Fruit fly (Drosophila melanogaster) whole organism, embryonic: ENCODE results near the gene CG33654.

ENCODE experiments used
- Abd-B ChIP-seq: fragments of 200-800 bp; sonication (Bioruptor generic); optimal IDR thresholded peaks from 2 replicates; lab custom pipeline; 2018; ENCODE audit warnings: missing biosample characterization, mild to moderate bottlenecking, missing genetic modification characterization, moderate library complexity
- CG10147 ChIP-seq: fragments of 200-800 bp; sonication (Bioruptor generic); optimal IDR thresholded peaks from 2 replicates; lab custom pipeline; 2019; ENCODE audit warnings: missing biosample characterization, mild to moderate bottlenecking, missing genetic modification characterization, moderate library complexity
- CG10267 ChIP-seq: fragments of 200-800 bp; sonication (Bioruptor generic); optimal IDR thresholded peaks from 2 replicates; lab custom pipeline; 2018; ENCODE audit warnings: missing biosample characterization, mild to moderate bottlenecking, missing genetic modification characterization, moderate library complexity
- CG10959 ChIP-seq: fragments of 200-800 bp; sonication (Bioruptor generic); IDR thresholded peaks from 2 replicates; pipeline ENCODE4 v1.3.6; 2022; ENCODE audit warnings: missing biosample characterization, missing genetic modification characterization
- CG11247 ChIP-seq: fragments of 200-800 bp; sonication (Bioruptor generic); IDR thresholded peaks from 2 replicates; pipeline ENCODE4 v1.3.6; 2022; ENCODE audit warnings: missing biosample characterization, missing genetic modification characterization
- CG12391 ChIP-seq: fragments of 200-800 bp; sonication (Bioruptor generic); optimal IDR thresholded peaks from 3 replicates; lab custom pipeline; 2018; ENCODE audit warnings: missing biosample characterization, mild to moderate bottlenecking, missing genetic modification characterization, moderate library complexity
- CG12659 ChIP-seq: fragments of 200-800 bp; sonication (Bioruptor generic); optimal IDR thresholded peaks from 3 replicates; lab custom pipeline; 2017; ENCODE audit warnings: mild to moderate bottlenecking, missing biosample characterization, missing genetic modification reagents, missing genetic modification characterization
- CG13894 ChIP-seq: fragments of 200-800 bp; sonication (Bioruptor generic); optimal IDR thresholded peaks from 3 replicates; lab custom pipeline; 2018; ENCODE audit warnings: missing biosample characterization, mild to moderate bottlenecking, missing genetic modification characterization, moderate library complexity
- CG14965 ChIP-seq: fragments of 200-800 bp; sonication (Bioruptor generic); optimal IDR thresholded peaks from 2 replicates; lab custom pipeline; 2016; ENCODE audit warnings: missing biosample characterization, missing genetic modification characterization, borderline replicate concordance
- CG1529 ChIP-seq: fragments of 200-800 bp; sonication (Bioruptor generic); optimal IDR thresholded peaks from 3 replicates; lab custom pipeline; 2018; ENCODE audit warnings: missing biosample characterization, missing genetic modification characterization
- CG16779 ChIP-seq: fragments of 200-800 bp; sonication (Bioruptor generic); IDR thresholded peaks from 2 replicates; pipeline ENCODE4 v1.3.6; 2022; ENCODE audit warnings: missing biosample characterization, missing genetic modification characterization
- CG17359 ChIP-seq: fragments of 200-800 bp; sonication (Bioruptor generic); optimal IDR thresholded peaks from 3 replicates; lab custom pipeline; 2018; ENCODE audit warnings: missing biosample characterization, mild to moderate bottlenecking, missing genetic modification characterization, moderate library complexity
- CG2120 ChIP-seq: fragments of 200-800 bp; sonication (Bioruptor generic); optimal IDR thresholded peaks from 3 replicates; lab custom pipeline; 2016; ENCODE audit warnings: missing biosample characterization, missing genetic modification characterization
- CG2129 ChIP-seq: fragments of 200-800 bp; sonication (Bioruptor generic); IDR thresholded peaks from 2 replicates; pipeline ENCODE4 v1.3.6; 2022; ENCODE audit warnings: missing biosample characterization, missing genetic modification characterization; ENCODE audit not compliant: partially characterized antibody
- CG32532 ChIP-seq: fragments of 200-800 bp; sonication (Bioruptor generic); IDR thresholded peaks from 2 replicates; pipeline ENCODE4 v1.3.6; 2022; ENCODE audit warnings: missing biosample characterization, missing genetic modification characterization
- CG32767 ChIP-seq: fragments of 200-800 bp; sonication (Bioruptor generic); IDR thresholded peaks from 2 replicates; pipeline ENCODE4 v1.3.6; 2022; ENCODE audit warnings: missing biosample characterization, missing genetic modification characterization
- CG3995 ChIP-seq: fragments of 200-800 bp; sonication (Bioruptor generic); optimal IDR thresholded peaks from 3 replicates; lab custom pipeline; 2016; ENCODE audit warnings: missing biosample characterization, missing genetic modification characterization
- CG4282 ChIP-seq: fragments of 200-800 bp; sonication (Bioruptor generic); optimal IDR thresholded peaks from 2 replicates; lab custom pipeline; 2016; ENCODE audit warnings: missing biosample characterization, missing genetic modification characterization
- CG4328 ChIP-seq: fragments of 200-800 bp; sonication (Bioruptor generic); optimal IDR thresholded peaks from 3 replicates; lab custom pipeline; 2017; ENCODE audit warnings: missing biosample characterization, missing genetic modification reagents, missing genetic modification characterization
- CG4617 ChIP-seq: fragments of 200-800 bp; sonication (Bioruptor generic); optimal IDR thresholded peaks from 3 replicates; lab custom pipeline; 2016; ENCODE audit warnings: missing biosample characterization, missing genetic modification characterization, borderline replicate concordance
- CG8388 ChIP-seq: fragments of 200-800 bp; sonication (Bioruptor generic); optimal IDR thresholded peaks from 2 replicates; lab custom pipeline; 2019; ENCODE audit warnings: missing biosample characterization, mild to moderate bottlenecking, missing genetic modification characterization, moderate library complexity
- CG8924 ChIP-seq: fragments of 200-800 bp; optimal IDR thresholded peaks from 3 replicates; lab custom pipeline; 2019; ENCODE audit warnings: missing biosample characterization, mild to moderate bottlenecking, missing genetic modification characterization, moderate library complexity
- GATAe ChIP-seq: fragments of 200-800 bp; sonication (Bioruptor generic); conservative IDR thresholded peaks from 2 replicates; pipeline ENCODE4 v1.3.6; 2022; ENCODE audit warnings: missing biosample characterization, missing genetic modification characterization
- H2.0 ChIP-seq: fragments of 200-800 bp; sonication (Bioruptor generic); IDR thresholded peaks from 2 replicates; pipeline ENCODE4 v1.3.6; 2022; ENCODE audit warnings: missing biosample characterization, missing genetic modification characterization
- HLH54F ChIP-seq: fragments of 200-800 bp; sonication (Bioruptor generic); optimal IDR thresholded peaks from 3 replicates; lab custom pipeline; 2016; ENCODE audit warnings: missing biosample characterization, missing genetic modification characterization
- Hr39 ChIP-seq: fragments of >200 bp; optimal IDR thresholded peaks from 2 replicates; lab custom pipeline; 2017
- Jarid2 ChIP-seq: fragments of 200-800 bp; sonication (Bioruptor generic); optimal IDR thresholded peaks from 3 replicates; lab custom pipeline; 2017; ENCODE audit warnings: mild to moderate bottlenecking, missing biosample characterization, missing genetic modification reagents, missing genetic modification characterization
- NC2β ChIP-seq: fragments of 200-800 bp; sonication (Bioruptor generic); optimal IDR thresholded peaks from 2 replicates; lab custom pipeline; 2016; ENCODE audit warnings: missing biosample characterization, missing genetic modification characterization
- Nf-YA ChIP-seq: fragments of 200-800 bp; sonication (Bioruptor generic); IDR thresholded peaks from 2 replicates; pipeline ENCODE4 v1.3.6; 2022; ENCODE audit warnings: missing biosample characterization, missing genetic modification characterization
- Sox102F ChIP-seq: fragments of 200-800 bp; sonication (Bioruptor generic); optimal IDR thresholded peaks from 2 replicates; lab custom pipeline; 2018; ENCODE audit warnings: missing biosample characterization, mild to moderate bottlenecking, missing genetic modification characterization, moderate library complexity
- aop ChIP-seq: fragments of 200-800 bp; sonication (Bioruptor generic); IDR thresholded peaks from 2 replicates; pipeline ENCODE4 v1.3.6; 2022; ENCODE audit warnings: missing biosample characterization, missing genetic modification characterization
- ara ChIP-seq: fragments of 200-800 bp; sonication (Bioruptor generic); IDR thresholded peaks from 2 replicates; pipeline ENCODE4 v1.3.6; 2022; ENCODE audit warnings: missing biosample characterization, missing genetic modification characterization
- bab2 ChIP-seq: fragments of 200-800 bp; sonication (Bioruptor generic); optimal IDR thresholded peaks from 2 replicates; lab custom pipeline; 2016; ENCODE audit warnings: missing biosample characterization, missing genetic modification characterization
- chinmo ChIP-seq: fragments of 200-800 bp; sonication (Bioruptor generic); IDR thresholded peaks from 4 replicates; pipeline ENCODE4 v1.3.6; 2022; ENCODE audit warnings: missing biosample characterization, missing genetic modification characterization; ENCODE audit not compliant: partially characterized antibody
- chm ChIP-seq: fragments of 200-800 bp; sonication (Bioruptor generic); IDR thresholded peaks from 2 replicates; pipeline ENCODE4 v1.3.6; 2022; ENCODE audit warnings: missing biosample characterization, missing genetic modification characterization
- emc ChIP-seq: fragments of 200-800 bp; sonication (Bioruptor generic); optimal IDR thresholded peaks from 2 replicates; lab custom pipeline; 2016; ENCODE audit warnings: missing biosample characterization, missing genetic modification characterization
- gce ChIP-seq: fragments of 200-800 bp; sonication (Bioruptor generic); IDR thresholded peaks from 3 replicates; pipeline ENCODE4 v1.3.6; 2022; ENCODE audit warnings: missing biosample characterization, missing genetic modification characterization
- her ChIP-seq: fragments of 200-800 bp; sonication (Bioruptor generic); optimal IDR thresholded peaks from 2 replicates; lab custom pipeline; 2016; ENCODE audit warnings: missing biosample characterization, missing genetic modification characterization
- hth ChIP-seq: fragments of >200 bp; optimal IDR thresholded peaks from 2 replicates; lab custom pipeline; 2017; ENCODE audit warnings: inconsistent platforms
- jing ChIP-seq: fragments of 200-800 bp; sonication (Bioruptor generic); optimal IDR thresholded peaks from 2 replicates; lab custom pipeline; 2018; ENCODE audit warnings: missing biosample characterization, mild to moderate bottlenecking, missing genetic modification characterization
- psq ChIP-seq: fragments of 200-800 bp; sonication (Bioruptor generic); optimal IDR thresholded peaks from 2 replicates; lab custom pipeline; 2017; ENCODE audit warnings: missing biosample characterization, missing genetic modification characterization
- ranshi ChIP-seq: fragments of 200-800 bp; sonication (Bioruptor generic); IDR thresholded peaks from 2 replicates; pipeline ENCODE4 v1.3.6; 2022; ENCODE audit warnings: missing biosample characterization, missing genetic modification characterization
- repo ChIP-seq: fragments of 200-800 bp; sonication (Bioruptor generic); optimal IDR thresholded peaks from 2 replicates; lab custom pipeline; 2016; ENCODE audit warnings: missing biosample characterization, missing genetic modification characterization
- rib ChIP-seq: fragments of 200-800 bp; sonication (Bioruptor generic); IDR thresholded peaks from 2 replicates; pipeline ENCODE4 v1.3.6; 2022; ENCODE audit warnings: missing biosample characterization, missing genetic modification characterization
- sens-2 ChIP-seq: fragments of 200-800 bp; sonication (Bioruptor generic); IDR thresholded peaks from 2 replicates; pipeline ENCODE4 v1.3.6; 2022; ENCODE audit warnings: missing biosample characterization, missing genetic modification characterization
- so ChIP-seq: fragments of 200-800 bp; sonication (Bioruptor generic); IDR thresholded peaks from 3 replicates; pipeline ENCODE4 v1.3.6; 2022; ENCODE audit warnings: missing biosample characterization, missing genetic modification characterization
- tap ChIP-seq: fragments of 200-800 bp; optimal IDR thresholded peaks from 3 replicates; lab custom pipeline; 2019; ENCODE audit warnings: missing biosample characterization, mild to moderate bottlenecking, missing genetic modification characterization, moderate library complexity
- tx ChIP-seq: fragments of 200-800 bp; sonication (Bioruptor generic); optimal IDR thresholded peaks from 2 replicates; lab custom pipeline; 2016; ENCODE audit warnings: missing biosample characterization, missing genetic modification characterization

The CG33654 gene

dm6 chr3R:9559413-9560014, 23.5 kb downstream of the CG33654 start, which contains the start of the genes AP-1mu and MBD-like (continued):
- no peak for TF ChIP-seq Nf-YA

dm6 chr3R:9555334-9555974, 27.6 kb downstream of the CG33654 start, which contains the start of the genes CG9386 and BckdhA:
Gene CG9386, minus strand, starts transcription at chr3R:9555408.
Gene BckdhA, plus strand, starts transcription at chr3R:9555785.
- no peak for TF ChIP-seq ara (GFP tag; lab: Robert Waterston, UW)
- peak; percentile 60 for TF ChIP-seq HLH54F
- no peak for TF ChIP-seq sens-2
- peak; percentile 54 for TF ChIP-seq CG8924 (tag; lab: Kevin White, UChicago)
- no peak for TF ChIP-seq Hr39
- TF ChIP-seq chinmo: peak; percentile 72; the same call in 1 of the 4 replicates
- TF ChIP-seq Abd-B (GFP tag; lab: Kevin White, UChicago): no peak
- TF ChIP-seq CG4617: no peak
- TF ChIP-seq so: no peak
- TF ChIP-seq rib (GFP tag; lab: Robert Waterston, UW): no peak
- peak; percentile 89 for TF ChIP-seq CG3995 (GFP tag; lab: Kevin White, UChicago)
- TF ChIP-seq CG8388 (GFP tag; lab: Kevin White, UChicago): peak; percentile 5
- TF ChIP-seq her: peak; percentile 25
- TF ChIP-seq CG10267 (tag; lab: Kevin White, UChicago): peak; percentile 57
- no peak for TF ChIP-seq chm
- peak; percentile 63 for TF ChIP-seq CG13894 (tag; lab: Kevin White, UChicago)
- no peak for TF ChIP-seq H2.0 (GFP tag; lab: Robert Waterston, UW)
- TF ChIP-seq CG4328 (GFP tag; lab: Kevin White, UChicago): peak; percentile 52
- no peak for TF ChIP-seq repo (GFP tag; lab: Kevin White, UChicago)
- TF ChIP-seq aop (GFP tag; lab: Robert Waterston, UW): no peak
- peak; percentile 65 for TF ChIP-seq bab2 (GFP tag; lab: Kevin White, UChicago)
- peak; percentile 42 for TF ChIP-seq CG10147 (GFP tag; lab: Kevin White, UChicago)
- peak; percentile 11 for TF ChIP-seq NC2β (GFP tag; lab: Kevin White, UChicago)
- no peak for TF ChIP-seq Sox102F (GFP tag; lab: Kevin White, UChicago)
- no peak for TF ChIP-seq CG10959 (GFP tag; lab: Robert Waterston, UW)
- no peak for TF ChIP-seq tap (tag; lab: Kevin White, UChicago)
- TF ChIP-seq CG2129 (GFP tag; lab: Robert Waterston, UW): peak; percentile 36
- TF ChIP-seq CG32767: 0 out of 2 replicates have a peak, but pooled peaks have one; percentile 38
- TF ChIP-seq emc (GFP tag; lab: Kevin White, UChicago): no peak
- TF ChIP-seq CG1529 (GFP tag; lab: Kevin White, UChicago): no peak
- TF ChIP-seq CG16779 (GFP tag; lab: Robert Waterston, UW): no peak
- no peak for TF ChIP-seq hth (lab: Kevin White, UChicago)
- TF ChIP-seq CG2120 (GFP tag; lab: Kevin White, UChicago): peak; percentile 81
- TF ChIP-seq GATAe (GFP tag; lab: Robert Waterston, UW): no peak
- TF ChIP-seq CG17359 (tag; lab: Kevin White, UChicago): peak; percentile 32
- TF ChIP-seq CG11247: peak; percentile 66
- no peak for TF ChIP-seq psq (GFP tag; lab: Kevin White, UChicago)
- TF ChIP-seq CG12659: peak; percentile 66
- no peak for TF ChIP-seq gce (GFP tag; lab: Robert Waterston, UW)
- peak; percentile 73 for TF ChIP-seq CG12391
- 0 out of 2 replicates have a peak, but pooled peaks have one; percentile 26 for TF ChIP-seq ranshi (GFP tag; lab: Robert Waterston, UW)
- peak; percentile 62 for TF ChIP-seq CG32532 (GFP tag; lab: Robert Waterston, UW)
- TF ChIP-seq CG14965 (GFP tag; lab: Kevin White, UChicago): no peak
- no peak for TF ChIP-seq jing (GFP tag; lab: Kevin White, UChicago)
- no peak for TF ChIP-seq Jarid2 (GFP tag; lab: Kevin White, UChicago)
- no peak for TF ChIP-seq CG4282 (GFP tag; lab: Kevin White, UChicago)
- peak; percentile 18 for TF ChIP-seq tx (GFP tag; lab: Kevin White, UChicago)
